Fruit fly (Drosophila melanogaster): ENCODE results near the gene Sec16.

Sec16 gene

DNA sequence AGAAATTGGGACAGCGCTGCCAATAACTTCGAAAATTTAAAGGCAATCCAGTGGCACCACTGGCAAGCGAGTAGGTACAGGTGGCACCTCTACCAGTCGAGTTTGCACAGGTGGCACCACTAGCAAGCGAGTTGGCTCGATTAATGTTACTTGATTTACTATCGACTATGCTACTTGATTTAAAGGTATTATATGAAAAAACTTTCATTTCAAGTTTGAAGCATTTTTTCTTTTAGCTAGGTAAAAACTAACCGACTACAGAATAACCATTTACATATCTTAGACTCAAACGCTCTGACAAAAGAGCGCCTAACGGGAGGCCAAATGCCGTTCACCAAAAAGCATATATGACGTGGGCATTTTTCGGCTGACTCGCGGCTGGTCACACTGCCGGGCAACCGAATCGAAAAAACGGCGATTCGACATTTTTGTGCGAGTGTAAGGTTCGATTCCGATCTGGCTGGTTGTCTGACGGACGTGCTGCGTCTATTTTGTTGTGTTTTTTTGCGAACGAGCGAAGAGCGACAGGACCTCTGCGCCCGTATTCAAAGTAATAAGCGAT lies 63.2 kb downstream of the Sec16 start, which contains the start of gene Tis11 (continued):
- TF ChIP-seq CG17829 (tag; optimal IDR thresholded peaks at IDR 0.05) (peak; percentile 25), CG18011 (GFP tag; optimal IDR thresholded peaks at IDR 0.05) (no peak), HmgD (GFP tag; optimal IDR thresholded peaks at IDR 0.05) (peak; percentile 62), knrl (GFP tag; IDR thresholded peaks at IDR 0.05; ENCODE audit: partially characterized antibody) (peak; percentile 47; the same call in 1 of the 3 replicates), CG13296 (GFP tag; optimal IDR thresholded peaks at IDR 0.05) (no peak), CG4707 (GFP tag; optimal IDR thresholded peaks at IDR 0.05) (no peak), stwl (tag; optimal IDR thresholded peaks at IDR 0.05) (peak; percentile 18), chm (GFP tag; IDR thresholded peaks at IDR 0.05) (peak; percentile 94), Asciz (GFP tag; optimal IDR thresholded peaks at IDR 0.05) (no peak), zfh1 (GFP tag; IDR thresholded peaks at IDR 0.05) (0 out of 3 replicates have a peak, but pooled peaks have one; percentile 38), CG11504 (tag; optimal IDR thresholded peaks at IDR 0.05) (peak; percentile 14), HLH54F (GFP tag; optimal IDR thresholded peaks at IDR 0.05) (peak; percentile 4), E2f2 (GFP tag; IDR thresholded peaks at IDR 0.05) (peak; percentile 82), cato (GFP tag; optimal IDR thresholded peaks at IDR 0.05; ENCODE audit: borderline replicate concordance) (no peak), CG14441 (GFP tag; IDR thresholded peaks at IDR 0.05) (no peak), CG11560 (tag; IDR thresholded peaks at IDR 0.05) (peak; percentile 70; the same call in 2 of the 3 replicates), vvl (GFP tag; IDR thresholded peaks at IDR 0.05) (peak; percentile 41; the same call in 1 of the 2 replicates), CG9932 (GFP tag; IDR thresholded peaks at IDR 0.05) (peak; percentile 18; the same call in 1 of the 2 replicates), CG1024 (GFP tag; IDR thresholded peaks at IDR 0.05) (0 out of 2 replicates have a peak, but pooled peaks have one; percentile 6), nmo (GFP tag; optimal IDR thresholded peaks at IDR 0.05) (peak; percentile 27), z (GFP tag; IDR thresholded peaks at IDR 0.05) (no peak), H15 (GFP tag; IDR thresholded peaks at IDR 0.05) (no peak), BEAF-32 (GFP tag; optimal IDR thresholded peaks at IDR 0.05) (peak; percentile 65), grn (GFP tag; optimal IDR thresholded peaks at IDR 0.05) (peak; percentile 31), BtbVII (GFP tag; optimal IDR thresholded peaks at IDR 0.05) (no peak), CG6791 (GFP tag; IDR thresholded peaks at IDR 0.05; ENCODE audit: partially characterized antibody) (peak; percentile 21; the same call in 1 of the 3 replicates), Dbx (GFP tag; IDR thresholded peaks at IDR 0.05) (0 out of 3 replicates have a peak, but pooled peaks have one; percentile 28), Nf-YC (tag; optimal IDR thresholded peaks at IDR 0.05) (peak; percentile 3), HLHmδ (GFP tag; optimal IDR thresholded peaks at IDR 0.05) (peak; percentile 66), klu (GFP tag; IDR thresholded peaks at IDR 0.05) (no peak), CG15479 (GFP tag; optimal IDR thresholded peaks at IDR 0.05) (no peak), bbx (GFP tag; IDR thresholded peaks at IDR 0.05; ENCODE audit: partially characterized antibody) (peak; percentile 53; the same call in 1 of the 2 replicates), CG7271 (tag; optimal IDR thresholded peaks at IDR 0.05) (no peak), slbo (GFP tag; IDR thresholded peaks at IDR 0.05) (no peak; the same call in 1 of the 2 replicates), D (optimal IDR thresholded peaks at IDR 0.05) (no peak), D (GFP tag; optimal IDR thresholded peaks at IDR 0.05) (no peak), trem (tag; optimal IDR thresholded peaks at IDR 0.05) (peak; percentile 59), CG9797 (GFP tag; optimal IDR thresholded peaks at IDR 0.05) (peak; percentile 96), salm (tag; optimal IDR thresholded peaks at IDR 0.05) (peak; percentile 12), phol (tag; optimal IDR thresholded peaks at IDR 0.05) (peak; percentile 39), CG12071 (GFP tag; optimal IDR thresholded peaks at IDR 0.05) (peak; percentile 18), MTF-1 (GFP tag; optimal IDR thresholded peaks at IDR 0.05; ENCODE audit: borderline replicate concordance) (peak; percentile 45), Aef1 (GFP tag; IDR thresholded peaks at IDR 0.05) (no peak), CG3847 (GFP tag; IDR thresholded peaks at IDR 0.05) (peak; percentile 70), CrebB (tag; optimal IDR thresholded peaks at IDR 0.05) (no peak), Mad (GFP tag; optimal IDR thresholded peaks at IDR 0.05) (peak; percentile 14), CG12299 (tag; optimal IDR thresholded peaks at IDR 0.05) (peak; percentile 29), sna (GFP tag; IDR thresholded peaks at IDR 0.05; ENCODE audit: partially characterized antibody) (peak; percentile 26; the same call in 1 of the 2 replicates), bowl (GFP tag; IDR thresholded peaks at IDR 0.05) (no peak)
